Fruit fly (Drosophila melanogaster): Measurements from ENCODE around the gene Klp67A.

- no peak for TF ChIP-seq CG8478 (optimal IDR thresholded peaks at IDR 0.05)
- TF ChIP-seq pan (optimal IDR thresholded peaks at IDR 0.05): no peak
Measured at dm6 chr3L:9361894-9362293, 5.0 kb downstream of the Klp67A start, which contains the start of gene CG34456.

Measured in whole organism.